Worm (Caenorhabditis elegans) whole organism, L4 larva: ENCODE results near the gene wdr-62.

Experiments
- D1046.2 ChIP-seq: fragments of 200-800 bp; sonication (Bioruptor generic); IDR thresholded peaks from 2 replicates; pipeline ENCODE4 v1.3.6; 2022; ENCODE audit warnings: missing genetic modification characterization, missing compliant biosample characterization
- F10B5.3 ChIP-seq: sonication (generic microtip); optimal IDR thresholded peaks from 2 replicates; lab custom pipeline; 2016; ENCODE audit warnings: mild to moderate bottlenecking, missing genetic modification characterization, missing compliant biosample characterization
- Y48G9A.11 ChIP-seq: fragments of 200-800 bp; sonication (Bioruptor generic); IDR thresholded peaks from 2 replicates; pipeline ENCODE4 v1.3.6; 2022; ENCODE audit warnings: missing genetic modification reagents, missing genetic modification characterization, missing compliant biosample characterization
- aha-1 ChIP-seq: fragments of 150-350 bp; peaks from one replicate; lab custom pipeline; 2014; ENCODE audit warnings: missing biosample characterization, missing genetic modification characterization
- egl-27 ChIP-seq: sonication (generic microtip); optimal IDR thresholded peaks from 3 replicates; lab custom pipeline; 2017; ENCODE audit warnings: missing biosample characterization, missing genetic modification reagents, missing genetic modification characterization
- fos-1 ChIP-seq: fragments of 150-350 bp; optimal IDR thresholded peaks from 2 replicates; lab custom pipeline; 2014; ENCODE audit warnings: missing biosample characterization, missing genetic modification characterization
- jun-1 ChIP-seq: fragments of 150-350 bp; optimal IDR thresholded peaks from 2 replicates; lab custom pipeline; 2014; ENCODE audit warnings: missing biosample characterization, missing genetic modification reagents, missing genetic modification characterization
- nhr-25 ChIP-seq: sonication (generic microtip); optimal IDR thresholded peaks from 2 replicates; lab custom pipeline; 2017; ENCODE audit warnings: missing genetic modification characterization, mild to moderate bottlenecking, missing compliant biosample characterization, antibody characterized with exemption, moderate library complexity, borderline replicate concordance; ENCODE audit not compliant: insufficient read depth
- nhr-28 ChIP-seq: fragments of 150-350 bp; optimal IDR thresholded peaks from 2 replicates; lab custom pipeline; 2014; ENCODE audit warnings: missing biosample characterization, missing genetic modification characterization
- php-3 ChIP-seq: fragments of 200-800 bp; sonication (Bioruptor generic); IDR thresholded peaks from 2 replicates; pipeline ENCODE4 v1.3.6; 2022; ENCODE audit warnings: missing genetic modification reagents, missing genetic modification characterization, missing compliant biosample characterization
- unc-130 ChIP-seq: sonication (generic microtip); optimal IDR thresholded peaks from 2 replicates; lab custom pipeline; 2016; ENCODE audit warnings: missing genetic modification reagents, missing genetic modification characterization, missing compliant biosample characterization
- unc-62 ChIP-seq, 3 experiments: fragments of 150-350 bp in 1 of 3; sonication (generic microtip); optimal IDR thresholded peaks in 2 of 3; peaks in 1 of 3; 1 replicate in 1 of 3; 2 replicates in 2 of 3; lab custom pipeline; 2014 to 2017; ENCODE audit warnings: missing biosample characterization in 3 of 3, missing genetic modification characterization in 3 of 3, missing genetic modification reagents in 3 of 3, missing genotype in 1 of 3
- ztf-7 ChIP-seq: fragments of 150-350 bp; optimal IDR thresholded peaks from 2 replicates; lab custom pipeline; 2014; ENCODE audit warnings: missing biosample characterization, missing genetic modification characterization

ce11 chrV:9423539-9423938 is 20.3 kb upstream of the wdr-62 start:
- TF ChIP-seq nhr-28 = no peak
- TF ChIP-seq D1046.2 = no peak
- no peak for TF ChIP-seq jun-1 (tag; lab: Kevin White, UChicago)
- no peak for TF ChIP-seq unc-130 (GFP tag; lab: Kevin White, UChicago)
- no peak for TF ChIP-seq unc-62 (GFP tag; optimal IDR thresholded peaks at IDR 0.05 in 1 of 2; lab: Kevin White, UChicago)
- no peak for TF ChIP-seq unc-62 (tag; optimal IDR thresholded peaks at IDR 0.05; lab: Kevin White, UChicago)
- TF ChIP-seq F10B5.3 (tag; lab: Kevin White, UChicago) = no peak
- no peak for TF ChIP-seq fos-1
- no peak for TF ChIP-seq php-3 (GFP tag; lab: Robert Waterston, UW)
- no peak for TF ChIP-seq Y48G9A.11 (GFP tag; lab: Robert Waterston, UW)
- no peak for TF ChIP-seq aha-1 (tag; lab: Kevin White, UChicago)
- TF ChIP-seq ztf-7 (tag; lab: Kevin White, UChicago) = no peak
- no peak for TF ChIP-seq nhr-25 (tag; lab: Kevin White, UChicago)
- TF ChIP-seq egl-27 (tag; lab: Kevin White, UChicago) = no peak
